Worm (Caenorhabditis elegans): ENCODE data around the gene C14C11.1.

The C14C11.1 gene

ce11 chrV:5699835-5700441 lies 36.5 kb downstream of the C14C11.1 start, which contains the start of gene clec-1:
TSS of gene clec-1 (plus strand) at chrV:5700154.
- no peak for TF ChIP-seq snpc-4 (tag; optimal IDR thresholded peaks at IDR 0.05)
- TF ChIP-seq sma-3 (GFP tag; optimal IDR thresholded peaks at IDR 0.05) = peak; percentile 19

ce11 chrV:5701106-5701505 lies 37.7 kb downstream of the C14C11.1 start:
- TF ChIP-seq C34F6.9 (tag; optimal IDR thresholded peaks at IDR 0.05) (no peak), sma-9 (GFP tag; optimal IDR thresholded peaks at IDR 0.05) (peak; percentile 58), sma-9 (tag; optimal IDR thresholded peaks at IDR 0.05) (no peak), nhr-25 (tag; optimal IDR thresholded peaks at IDR 0.05) (peak; percentile 41), lin-11 (tag; optimal IDR thresholded peaks at IDR 0.05) (no peak), ama-1 (optimal IDR thresholded peaks at IDR 0.05) (peak; percentile 57), nhr-21 (tag; optimal IDR thresholded peaks at IDR 0.05) (peak; percentile 80), blmp-1 (tag; optimal IDR thresholded peaks at IDR 0.05; ENCODE audit: insufficient read depth) (peak; percentile 2), ztf-1 (GFP tag; conservative IDR thresholded peaks at IDR 0.05) (no peak), nhr-237 (tag; optimal IDR thresholded peaks at IDR 0.05) (no peak), nhr-77 (tag; optimal IDR thresholded peaks at IDR 0.05) (no peak), egl-27 (tag; optimal IDR thresholded peaks at IDR 0.05) (peak; percentile 18), alr-1 (tag; optimal IDR thresholded peaks at IDR 0.05) (no peak), lin-39 (tag; optimal IDR thresholded peaks at IDR 0.05) (no peak), crh-2 (tag; optimal IDR thresholded peaks at IDR 0.05) (no peak), sma-3 (GFP tag; optimal IDR thresholded peaks at IDR 0.05) (peak; percentile 62), nhr-129 (tag; optimal IDR thresholded peaks at IDR 0.05) (no peak)

ce11 chrV:5704467-5704866 lies 41.0 kb downstream of the C14C11.1 start:
- TF ChIP-seq sem-4 (tag; optimal IDR thresholded peaks at IDR 0.05) (no peak), nhr-237 (tag; optimal IDR thresholded peaks at IDR 0.05) (no peak), nhr-10 (tag; optimal IDR thresholded peaks at IDR 0.05) (no peak), nhr-6 (tag; optimal IDR thresholded peaks at IDR 0.05) (no peak), ama-1 (optimal IDR thresholded peaks at IDR 0.05) (no peak), fos-1 (tag; optimal IDR thresholded peaks at IDR 0.05) (no peak), sma-9 (GFP tag; optimal IDR thresholded peaks at IDR 0.05) (peak; percentile 5), sma-9 (tag; optimal IDR thresholded peaks at IDR 0.05) (no peak), dmd-4 (tag; optimal IDR thresholded peaks at IDR 0.05) (no peak)

ce11 chrV:5705510-5705909 lies 42.1 kb downstream of the C14C11.1 start, which contains the start of gene peli-1:
TSS of gene peli-1 (plus strand) at chrV:5705810.
- TF ChIP-seq egl-27 (tag; optimal IDR thresholded peaks at IDR 0.05) = no peak
- TF ChIP-seq unc-62 (GFP tag; optimal IDR thresholded peaks at IDR 0.05) = no peak
- no peak for TF ChIP-seq R02D3.7 (tag; optimal IDR thresholded peaks at IDR 0.05)
- no peak for TF ChIP-seq nhr-237 (tag; optimal IDR thresholded peaks at IDR 0.05)
- TF ChIP-seq ztf-4 (tag; optimal IDR thresholded peaks at IDR 0.05) = no peak
- no peak for TF ChIP-seq ama-1 (optimal IDR thresholded peaks at IDR 0.05)
- no peak for TF ChIP-seq peb-1 (tag; optimal IDR thresholded peaks at IDR 0.05)
- no peak for TF ChIP-seq sma-9 (GFP tag; optimal IDR thresholded peaks at IDR 0.05)
- no peak for TF ChIP-seq sma-9 (tag; optimal IDR thresholded peaks at IDR 0.05)
- no peak for TF ChIP-seq fos-1 (tag; optimal IDR thresholded peaks at IDR 0.05)
- no peak for TF ChIP-seq ztf-11 (tag; optimal IDR thresholded peaks at IDR 0.05)
- TF ChIP-seq lsy-2 (tag; optimal IDR thresholded peaks at IDR 0.05) = no peak
- TF ChIP-seq F13H6.1 (tag; optimal IDR thresholded peaks at IDR 0.05) = no peak
- no peak for TF ChIP-seq nhr-11 (tag; optimal IDR thresholded peaks at IDR 0.05)
- TF ChIP-seq nhr-25 (tag; optimal IDR thresholded peaks at IDR 0.05) = no peak
- no peak for TF ChIP-seq nhr-23 (tag; optimal IDR thresholded peaks at IDR 0.05)
- no peak for TF ChIP-seq zag-1 (tag; optimal IDR thresholded peaks at IDR 0.05)
- no peak for TF ChIP-seq mbf-1 (tag; optimal IDR thresholded peaks at IDR 0.05)
- TF ChIP-seq blmp-1 (tag; optimal IDR thresholded peaks at IDR 0.05; ENCODE audit: insufficient read depth) = no peak
- no peak for TF ChIP-seq mab-5 (tag; optimal IDR thresholded peaks at IDR 0.05)
- no peak for TF ChIP-seq ztf-1 (GFP tag; conservative IDR thresholded peaks at IDR 0.05)

ce11 chrV:5708331-5708730 lies 44.9 kb downstream of the C14C11.1 start:
- TF ChIP-seq egl-27 (tag; optimal IDR thresholded peaks at IDR 0.05) = no peak
- no peak for TF ChIP-seq ama-1 (optimal IDR thresholded peaks at IDR 0.05)
- no peak for TF ChIP-seq ceh-82 (tag; optimal IDR thresholded peaks at IDR 0.05)
- no peak for TF ChIP-seq sma-3 (GFP tag; optimal IDR thresholded peaks at IDR 0.05)
- TF ChIP-seq aly-2 (tag; optimal IDR thresholded peaks at IDR 0.05) = no peak
- no peak for TF ChIP-seq nhr-129 (tag; optimal IDR thresholded peaks at IDR 0.05)
- no peak for TF ChIP-seq blmp-1 (tag; optimal IDR thresholded peaks at IDR 0.05; ENCODE audit: insufficient read depth)
- no peak for TF ChIP-seq nhr-25 (tag; optimal IDR thresholded peaks at IDR 0.05)
- TF ChIP-seq lin-13 (GFP tag; optimal IDR thresholded peaks at IDR 0.05) = no peak
- no peak for TF ChIP-seq nhr-23 (tag; optimal IDR thresholded peaks at IDR 0.05)
- TF ChIP-seq dmd-4 (tag; optimal IDR thresholded peaks at IDR 0.05) = no peak
- TF ChIP-seq nhr-237 (tag; optimal IDR thresholded peaks at IDR 0.05) = no peak
- TF ChIP-seq F13H6.1 (tag; optimal IDR thresholded peaks at IDR 0.05) = no peak
- no peak for TF ChIP-seq ceh-16 (tag; optimal IDR thresholded peaks at IDR 0.05)
- no peak for TF ChIP-seq snpc-4 (tag; optimal IDR thresholded peaks at IDR 0.05)
- no peak for TF ChIP-seq unc-39 (tag; optimal IDR thresholded peaks at IDR 0.05)
- TF ChIP-seq Y55F3AM.14 (GFP tag; optimal IDR thresholded peaks at IDR 0.05) = no peak
